Fruit fly (Drosophila melanogaster) whole organism, embryonic: ENCODE data around the gene phol.

Experiments
- Abd-B ChIP-seq: fragments of 200-800 bp; sonication (Bioruptor generic); optimal IDR thresholded peaks from 2 replicates; lab custom pipeline; 2018; ENCODE audit warnings: missing biosample characterization, mild to moderate bottlenecking, missing genetic modification characterization, moderate library complexity
- Bdp1 ChIP-seq: fragments of 200-800 bp; sonication (Bioruptor generic); optimal IDR thresholded peaks from 3 replicates; lab custom pipeline; 2016; ENCODE audit warnings: missing biosample characterization, missing genetic modification characterization
- Blimp-1 ChIP-seq: fragments of 200-800 bp; sonication (Bioruptor generic); optimal IDR thresholded peaks from 3 replicates; lab custom pipeline; 2018; ENCODE audit warnings: missing biosample characterization, missing genetic modification characterization, mild to moderate bottlenecking, moderate library complexity, missing genetic modification reagents
- CG10267 ChIP-seq: fragments of 200-800 bp; sonication (Bioruptor generic); optimal IDR thresholded peaks from 2 replicates; lab custom pipeline; 2018; ENCODE audit warnings: missing biosample characterization, mild to moderate bottlenecking, missing genetic modification characterization, moderate library complexity
- CG13424 ChIP-seq: fragments of 200-800 bp; sonication (Bioruptor generic); optimal IDR thresholded peaks from 2 replicates; lab custom pipeline; 2019; ENCODE audit warnings: missing biosample characterization, mild to moderate bottlenecking, missing genetic modification characterization, moderate library complexity
- CG15269 ChIP-seq: fragments of 200-800 bp; sonication (Bioruptor generic); optimal IDR thresholded peaks from 2 replicates; lab custom pipeline; 2018; ENCODE audit warnings: missing biosample characterization, mild to moderate bottlenecking, missing genetic modification characterization, moderate library complexity
- CG15514 ChIP-seq: fragments of 200-800 bp; sonication (Bioruptor generic); optimal IDR thresholded peaks from 3 replicates; lab custom pipeline; 2017; ENCODE audit warnings: missing biosample characterization, missing genetic modification characterization, mild to moderate bottlenecking, moderate library complexity, missing genetic modification reagents
- CG15696 ChIP-seq: fragments of 200-800 bp; sonication (Bioruptor generic); optimal IDR thresholded peaks from 2 replicates; lab custom pipeline; 2019; ENCODE audit warnings: missing biosample characterization, mild to moderate bottlenecking, missing genetic modification characterization, moderate library complexity
- CG16779 ChIP-seq: fragments of 200-800 bp; sonication (Bioruptor generic); IDR thresholded peaks from 2 replicates; pipeline ENCODE4 v1.3.6; 2022; ENCODE audit warnings: missing biosample characterization, missing genetic modification characterization
- CG16815 ChIP-seq: fragments of 200-800 bp; sonication (Bioruptor generic); optimal IDR thresholded peaks from 3 replicates; lab custom pipeline; 2017; ENCODE audit warnings: missing biosample characterization, mild to moderate bottlenecking, missing genetic modification characterization
- CG17186 ChIP-seq: fragments of 200-800 bp; sonication (Bioruptor generic); optimal IDR thresholded peaks from 3 replicates; lab custom pipeline; 2017; ENCODE audit warnings: missing biosample characterization, missing genetic modification reagents, missing genetic modification characterization
- CG2202 ChIP-seq: fragments of 200-800 bp; sonication (Bioruptor generic); optimal IDR thresholded peaks from 2 replicates; lab custom pipeline; 2018; ENCODE audit warnings: missing biosample characterization, mild to moderate bottlenecking, missing genetic modification characterization
- CG3065 ChIP-seq: fragments of 200-800 bp; sonication (Bioruptor generic); optimal IDR thresholded peaks from 2 replicates; lab custom pipeline; 2016; ENCODE audit warnings: missing biosample characterization, missing genetic modification characterization
- CG31365 ChIP-seq: fragments of 200-800 bp; sonication (Bioruptor generic); optimal IDR thresholded peaks from 2 replicates; lab custom pipeline; 2018; ENCODE audit warnings: missing biosample characterization, mild to moderate bottlenecking, missing genetic modification characterization
- CG3407 ChIP-seq: fragments of 200-800 bp; sonication (Bioruptor generic); optimal IDR thresholded peaks from 2 replicates; lab custom pipeline; 2018; ENCODE audit warnings: missing biosample characterization, mild to moderate bottlenecking, missing genetic modification characterization
- CG3838 ChIP-seq: fragments of 200-800 bp; sonication (Bioruptor generic); optimal IDR thresholded peaks from 3 replicates; lab custom pipeline; 2016; ENCODE audit warnings: missing biosample characterization, missing genetic modification characterization
- CG6689 ChIP-seq: fragments of 200-800 bp; sonication (Bioruptor generic); IDR thresholded peaks from 2 replicates; pipeline ENCODE4 v1.3.6; 2022; ENCODE audit warnings: missing biosample characterization, missing genetic modification characterization
- Camta ChIP-seq: fragments of 200-800 bp; sonication (Bioruptor generic); optimal IDR thresholded peaks from 2 replicates; lab custom pipeline; 2016; ENCODE audit warnings: missing biosample characterization, missing genetic modification characterization
- CoRest ChIP-seq: fragments of 200-800 bp; sonication (Bioruptor generic); optimal IDR thresholded peaks from 3 replicates; lab custom pipeline; 2018; ENCODE audit warnings: missing biosample characterization, mild to moderate bottlenecking, missing genetic modification characterization, moderate library complexity
- CrebB ChIP-seq: fragments of 200-800 bp; sonication (Bioruptor generic); optimal IDR thresholded peaks from 3 replicates; lab custom pipeline; 2018; ENCODE audit warnings: missing biosample characterization, mild to moderate bottlenecking, missing genetic modification characterization
- D19A ChIP-seq: fragments of 200-800 bp; optimal IDR thresholded peaks from 3 replicates; lab custom pipeline; 2019; ENCODE audit warnings: missing biosample characterization, mild to moderate bottlenecking, missing genetic modification characterization, moderate library complexity
- Fer1 ChIP-seq: fragments of 200-800 bp; sonication (Bioruptor generic); optimal IDR thresholded peaks from 2 replicates; lab custom pipeline; 2017; ENCODE audit warnings: missing biosample characterization, mild to moderate bottlenecking, missing genetic modification characterization
- H2.0 ChIP-seq: fragments of 200-800 bp; sonication (Bioruptor generic); IDR thresholded peaks from 2 replicates; pipeline ENCODE4 v1.3.6; 2022; ENCODE audit warnings: missing biosample characterization, missing genetic modification characterization
- Hmx ChIP-seq: fragments of 200-800 bp; sonication (Bioruptor generic); optimal IDR thresholded peaks from 2 replicates; lab custom pipeline; 2016; ENCODE audit warnings: missing biosample characterization, missing genetic modification characterization
- Hr3 ChIP-seq: fragments of 200-800 bp; sonication (Bioruptor generic); optimal IDR thresholded peaks from 3 replicates; lab custom pipeline; 2016; ENCODE audit warnings: missing biosample characterization, missing genetic modification characterization
- Med ChIP-seq: fragments of 200-800 bp; sonication (Bioruptor generic); peaks from one replicate; lab custom pipeline; 2016; ENCODE audit warnings: missing biosample characterization, missing genetic modification characterization, mild to moderate bottlenecking, inconsistent platforms, moderate library complexity
- Vsx1 ChIP-seq: fragments of 200-800 bp; sonication (Bioruptor generic); optimal IDR thresholded peaks from 2 replicates; lab custom pipeline; 2017; ENCODE audit warnings: missing biosample characterization, mild to moderate bottlenecking, missing genetic modification characterization, missing genetic modification reagents
- ab ChIP-seq: fragments of 200-800 bp; sonication (Bioruptor generic); optimal IDR thresholded peaks from 2 replicates; lab custom pipeline; 2016; ENCODE audit warnings: missing biosample characterization, missing genetic modification characterization
- disco-r ChIP-seq: fragments of 200-800 bp; sonication (Bioruptor generic); optimal IDR thresholded peaks from 2 replicates; lab custom pipeline; 2016; ENCODE audit warnings: missing biosample characterization, missing genetic modification characterization
- esg ChIP-seq: fragments of 200-800 bp; sonication (Bioruptor generic); conservative IDR thresholded peaks from 2 replicates; pipeline ENCODE4 v1.3.6; 2022; ENCODE audit warnings: missing biosample characterization, missing genetic modification characterization
- gem ChIP-seq: fragments of 200-800 bp; sonication (Bioruptor generic); optimal IDR thresholded peaks from 2 replicates; lab custom pipeline; 2019; ENCODE audit warnings: missing biosample characterization, mild to moderate bottlenecking, missing genetic modification characterization, moderate library complexity
- gfzf ChIP-seq: fragments of 200-800 bp; sonication (Bioruptor generic); optimal IDR thresholded peaks from 2 replicates; lab custom pipeline; 2016; ENCODE audit warnings: missing biosample characterization, mild to moderate bottlenecking, missing genetic modification characterization, moderate library complexity
- ind ChIP-seq: fragments of 200-800 bp; sonication (Bioruptor generic); optimal IDR thresholded peaks from 3 replicates; lab custom pipeline; 2016; ENCODE audit warnings: missing biosample characterization, missing genetic modification characterization
- insv ChIP-seq, 2 experiments: fragments of 200-800 bp; sonication (Bioruptor generic); optimal IDR thresholded peaks; 3 replicates each; lab custom pipeline; 2016 to 2018; ENCODE audit warnings: missing biosample characterization in 2 of 2, missing genetic modification characterization in 2 of 2
- mld ChIP-seq: fragments of 200-800 bp; sonication (Bioruptor generic); IDR thresholded peaks from 3 replicates; pipeline ENCODE4 v1.3.6; 2022; ENCODE audit warnings: missing biosample characterization, missing genetic modification characterization; ENCODE audit not compliant: partially characterized antibody
- oc ChIP-seq: fragments of 200-800 bp; sonication (Bioruptor generic); optimal IDR thresholded peaks from 2 replicates; lab custom pipeline; 2018; ENCODE audit warnings: missing biosample characterization, mild to moderate bottlenecking, missing genetic modification characterization, moderate library complexity
- onecut ChIP-seq: fragments of 200-800 bp; sonication (Bioruptor generic); IDR thresholded peaks from 2 replicates; pipeline ENCODE4 v1.3.6; 2022; ENCODE audit warnings: missing biosample characterization, missing genetic modification characterization
- org-1 ChIP-seq: fragments of 200-800 bp; sonication (Bioruptor generic); optimal IDR thresholded peaks from 2 replicates; lab custom pipeline; 2017; ENCODE audit warnings: missing biosample characterization, missing genetic modification characterization
- peb ChIP-seq: fragments of 200-800 bp; sonication (Bioruptor generic); IDR thresholded peaks from 2 replicates; pipeline ENCODE4 v1.3.6; 2022; ENCODE audit warnings: missing biosample characterization, missing genetic modification characterization
- phol ChIP-seq: fragments of 200-800 bp; sonication (Bioruptor generic); optimal IDR thresholded peaks from 3 replicates; lab custom pipeline; 2018; ENCODE audit warnings: missing biosample characterization, mild to moderate bottlenecking, missing genetic modification characterization, moderate library complexity
- shn ChIP-seq: fragments of 200-800 bp; sonication (Bioruptor generic); optimal IDR thresholded peaks from 3 replicates; lab custom pipeline; 2016; ENCODE audit warnings: missing biosample characterization, missing genetic modification characterization
- slbo ChIP-seq: fragments of 200-800 bp; sonication (Bioruptor generic); IDR thresholded peaks from 2 replicates; pipeline ENCODE4 v1.3.6; 2022; ENCODE audit warnings: missing biosample characterization, missing genetic modification characterization
- so ChIP-seq: fragments of 200-800 bp; sonication (Bioruptor generic); IDR thresholded peaks from 3 replicates; pipeline ENCODE4 v1.3.6; 2022; ENCODE audit warnings: missing biosample characterization, missing genetic modification characterization
- stc ChIP-seq: fragments of 200-800 bp; sonication (Bioruptor generic); IDR thresholded peaks from 2 replicates; pipeline ENCODE4 v1.3.6; 2022; ENCODE audit warnings: missing biosample characterization, missing genetic modification characterization
- tgo ChIP-seq: fragments of 200-800 bp; sonication (Bioruptor generic); IDR thresholded peaks from 3 replicates; pipeline ENCODE4 v1.3.6; 2022; ENCODE audit warnings: missing biosample characterization, missing genetic modification characterization
- tll ChIP-seq, 2 experiments: fragments of 200-800 bp in 1 of 2; fragments of >200 bp in 1 of 2; sonication (Bioruptor generic) in 1 of 2; optimal IDR thresholded peaks; 2 replicates each; lab custom pipeline; 2017 to 2019; ENCODE audit warnings: missing biosample characterization in 2 of 2, missing genetic modification characterization in 2 of 2, mild to moderate bottlenecking in 1 of 2, moderate library complexity in 1 of 2
- unpg ChIP-seq: fragments of 200-800 bp; sonication (Bioruptor generic); optimal IDR thresholded peaks from 3 replicates; lab custom pipeline; 2018; ENCODE audit warnings: missing biosample characterization, mild to moderate bottlenecking, missing genetic modification characterization, moderate library complexity
- wor ChIP-seq: fragments of 200-800 bp; sonication (Bioruptor generic); IDR thresholded peaks from 2 replicates; pipeline ENCODE4 v1.3.6; 2022; ENCODE audit warnings: missing biosample characterization, missing genetic modification characterization

The phol gene

dm6 chr3L:9420054-9420818 is 35.8 kb downstream of the phol start (continued):
- peak; percentile 27; the same call in 1 of the 2 replicates for TF ChIP-seq onecut
- TF ChIP-seq CG3065, result no peak
- no peak for TF ChIP-seq CG31365 (tag; lab: Kevin White, UChicago)
- TF ChIP-seq CG17186, result no peak
- no peak for TF ChIP-seq tll (GFP tag; optimal IDR thresholded peaks at IDR 0.05; lab: Kevin White, UChicago)
- TF ChIP-seq CoRest (tag; lab: Kevin White, UChicago), result peak; percentile 38
- TF ChIP-seq Camta (GFP tag; lab: Kevin White, UChicago), result peak; percentile 20
- peak; percentile 47 for TF ChIP-seq D19A (tag; lab: Kevin White, UChicago)
- TF ChIP-seq Vsx1 (GFP tag; lab: Kevin White, UChicago), result no peak
- TF ChIP-seq H2.0, result 0 out of 2 replicates have a peak, but pooled peaks have one; percentile 24
- TF ChIP-seq Hr3 (GFP tag; lab: Kevin White, UChicago), result peak; percentile 11
- peak; percentile 14 for TF ChIP-seq CG3407 (GFP tag; lab: Kevin White, UChicago)
- TF ChIP-seq Fer1 (GFP tag; lab: Kevin White, UChicago), result peak; percentile 21
- peak; percentile 25 for TF ChIP-seq CrebB (tag; lab: Kevin White, UChicago)
- TF ChIP-seq CG16815, result no peak
- peak; percentile 65; the same call in 1 of the 2 replicates for TF ChIP-seq CG6689 (GFP tag; lab: Robert Waterston, UW)
- peak; percentile 4 for TF ChIP-seq Abd-B
- peak; percentile 54; the same call in 1 of the 2 replicates for TF ChIP-seq stc (GFP tag; lab: Robert Waterston, UW)
- peak; percentile 66 for TF ChIP-seq CG15269 (tag; lab: Kevin White, UChicago)
- no peak for TF ChIP-seq CG16779 (GFP tag; lab: Robert Waterston, UW)
- TF ChIP-seq Med, result peak; percentile 81
- TF ChIP-seq CG10267 (tag; lab: Kevin White, UChicago), result peak; percentile 4
- peak; percentile 49 for TF ChIP-seq Blimp-1 (GFP tag; lab: Kevin White, UChicago)
- TF ChIP-seq slbo (GFP tag; lab: Robert Waterston, UW), result peak; percentile 38
- TF ChIP-seq CG3838 (GFP tag; lab: Kevin White, UChicago), result no peak
- peak; percentile 38; the same call in 1 of the 2 replicates for TF ChIP-seq wor
- no peak for TF ChIP-seq ab (GFP tag; lab: Kevin White, UChicago)
- peak; percentile 54 for TF ChIP-seq CG13424
- no peak for TF ChIP-seq Hmx (GFP tag; lab: Kevin White, UChicago)
- no peak for TF ChIP-seq Bdp1 (GFP tag; lab: Kevin White, UChicago)
- TF ChIP-seq esg (GFP tag; lab: Robert Waterston, UW), result peak; percentile 63; the same call in 1 of the 2 replicates
- TF ChIP-seq oc (tag; lab: Kevin White, UChicago), result peak; percentile 8
- no peak for TF ChIP-seq insv (GFP tag; optimal IDR thresholded peaks at IDR 0.05; lab: Kevin White, UChicago)
- TF ChIP-seq tgo (GFP tag; lab: Robert Waterston, UW), result peak; percentile 40; the same call in 2 of the 3 replicates
- TF ChIP-seq gem (tag; lab: Kevin White, UChicago), result peak; percentile 72
- TF ChIP-seq mld (GFP tag; lab: Robert Waterston, UW), result no peak
- no peak for TF ChIP-seq CG15696 (tag; lab: Kevin White, UChicago)
- peak; percentile 24 for TF ChIP-seq CG15514 (GFP tag; lab: Kevin White, UChicago)
- no peak for TF ChIP-seq shn (GFP tag; lab: Kevin White, UChicago)
- peak; percentile 50 for TF ChIP-seq org-1 (GFP tag; lab: Kevin White, UChicago)
- TF ChIP-seq CG2202 (tag; lab: Kevin White, UChicago), result no peak
- no peak for TF ChIP-seq disco-r (GFP tag; lab: Kevin White, UChicago)
- TF ChIP-seq phol (tag; lab: Kevin White, UChicago), result peak; percentile 41
- TF ChIP-seq so (GFP tag; lab: Robert Waterston, UW), result peak; percentile 68; the same call in 1 of the 3 replicates
- no peak for TF ChIP-seq gfzf (GFP tag; lab: Kevin White, UChicago)
- peak; percentile 31 for TF ChIP-seq ind
- peak; percentile 62 for TF ChIP-seq unpg (GFP tag; lab: Kevin White, UChicago)
- TF ChIP-seq peb (GFP tag; lab: Robert Waterston, UW), result peak; percentile 17; the same call in 1 of the 2 replicates
